Worm (Caenorhabditis elegans) whole organism, young adult: ENCODE measurements around the gene acs-14.

Experiments used
- B0019.2 ChIP-seq: fragments of 200-800 bp; sonication (Bioruptor generic); conservative IDR thresholded peaks from 2 replicates; pipeline ENCODE4 v1.3.6; 2022; ENCODE audit warnings: missing genetic modification reagents, missing genetic modification characterization, missing compliant biosample characterization
- B0261.1 ChIP-seq: sonication (generic microtip); optimal IDR thresholded peaks from 2 replicates; lab custom pipeline; 2016; ENCODE audit warnings: mild to moderate bottlenecking, missing genetic modification characterization, moderate library complexity, missing compliant biosample characterization
- B0336.3 ChIP-seq: fragments of 200-800 bp; sonication (Bioruptor generic); IDR thresholded peaks from 2 replicates; pipeline ENCODE4 v1.3.6; 2022; ENCODE audit warnings: missing genetic modification characterization, missing compliant biosample characterization
- C06A6.2 ChIP-seq: fragments of 200-800 bp; sonication (Bioruptor generic); conservative IDR thresholded peaks from 2 replicates; pipeline ENCODE4 v1.3.6; 2022; ENCODE audit warnings: missing genetic modification characterization, missing compliant biosample characterization
- C17E4.6 ChIP-seq: fragments of 200-800 bp; sonication (Bioruptor generic); IDR thresholded peaks from 2 replicates; pipeline ENCODE4 v1.3.6; 2022; ENCODE audit warnings: missing genetic modification reagents, missing genetic modification characterization, missing compliant biosample characterization
- F10E7.11 ChIP-seq: sonication (generic microtip); optimal IDR thresholded peaks from 2 replicates; lab custom pipeline; 2017; ENCODE audit warnings: mild to moderate bottlenecking, missing genetic modification characterization, moderate library complexity, missing compliant biosample characterization
- F22D6.2 ChIP-seq: sonication (generic microtip); optimal IDR thresholded peaks from 2 replicates; lab custom pipeline; 2016; ENCODE audit warnings: mild to moderate bottlenecking, missing genetic modification characterization, missing compliant biosample characterization
- F23B12.7 ChIP-seq: sonication (generic microtip); optimal IDR thresholded peaks from 2 replicates; lab custom pipeline; 2017; ENCODE audit warnings: missing genetic modification characterization, mild to moderate bottlenecking, missing compliant biosample characterization, antibody characterized with exemption, moderate library complexity; ENCODE audit not compliant: insufficient read depth
- F37B4.10 ChIP-seq: fragments of 200-800 bp; sonication (Bioruptor generic); IDR thresholded peaks from 2 replicates; pipeline ENCODE4 v1.3.6; 2022; ENCODE audit warnings: missing genetic modification characterization, missing compliant biosample characterization
- F52B5.7 ChIP-seq: sonication (generic microtip); optimal IDR thresholded peaks from 2 replicates; lab custom pipeline; 2016; ENCODE audit warnings: mild to moderate bottlenecking, missing genetic modification characterization, missing compliant biosample characterization
- F55B11.4 ChIP-seq: sonication (generic microtip); optimal IDR thresholded peaks from 2 replicates; lab custom pipeline; 2016; ENCODE audit warnings: missing compliant biosample characterization, missing genetic modification characterization, borderline replicate concordance; ENCODE audit not compliant: insufficient read depth
- K11D2.4 ChIP-seq: fragments of 200-800 bp; sonication (Bioruptor generic); IDR thresholded peaks from 2 replicates; pipeline ENCODE4 v1.3.6; 2022; ENCODE audit warnings: missing genetic modification reagents, missing genetic modification characterization, missing compliant biosample characterization
- K12H6.12 ChIP-seq: fragments of 200-800 bp; sonication (Bioruptor generic); optimal IDR thresholded peaks from 2 replicates; lab custom pipeline; 2018; ENCODE audit warnings: mild to moderate bottlenecking, missing genetic modification characterization, missing compliant biosample characterization
- Y53F4B.3 ChIP-seq: fragments of 200-800 bp; sonication (Bioruptor generic); IDR thresholded peaks from 2 replicates; pipeline ENCODE4 v1.3.6; 2022; ENCODE audit warnings: missing genetic modification reagents, missing genetic modification characterization, missing compliant biosample characterization
- Y67H2A.10 ChIP-seq: fragments of 200-800 bp; sonication (Bioruptor generic); conservative IDR thresholded peaks from 2 replicates; pipeline ENCODE4 v1.3.6; 2022; ENCODE audit warnings: missing genetic modification reagents, missing genetic modification characterization, missing compliant biosample characterization
- ZK185.1 ChIP-seq: sonication (generic microtip); optimal IDR thresholded peaks from 2 replicates; lab custom pipeline; 2016; ENCODE audit warnings: mild to moderate bottlenecking, missing genetic modification characterization, missing compliant biosample characterization; ENCODE audit not compliant: poor library complexity, severe bottlenecking
- akir-1 ChIP-seq: fragments of 200-800 bp; sonication (Bioruptor generic); optimal IDR thresholded peaks from 2 replicates; lab custom pipeline; 2018; ENCODE audit warnings: mild to moderate bottlenecking, missing genetic modification characterization, moderate library complexity, missing compliant biosample characterization
- athp-1 ChIP-seq: sonication (generic microtip); optimal IDR thresholded peaks from 2 replicates; lab custom pipeline; 2017; ENCODE audit warnings: mild to moderate bottlenecking, missing genetic modification characterization, missing compliant biosample characterization
- attf-3 ChIP-seq: fragments of 200-800 bp; sonication (Bioruptor generic); conservative IDR thresholded peaks from 2 replicates; pipeline ENCODE4 v1.3.6; 2022; ENCODE audit warnings: missing genetic modification reagents, missing genetic modification characterization, missing compliant biosample characterization
- attf-5 ChIP-seq: fragments of 200-800 bp; sonication (Bioruptor generic); optimal IDR thresholded peaks from 2 replicates; lab custom pipeline; 2018; ENCODE audit warnings: mild to moderate bottlenecking, missing genetic modification characterization, missing compliant biosample characterization
- attf-6 ChIP-seq: fragments of 200-800 bp; sonication (Bioruptor generic); IDR thresholded peaks from 2 replicates; pipeline ENCODE4 v1.3.6; 2022; ENCODE audit warnings: missing genetic modification reagents, missing genetic modification characterization, missing compliant biosample characterization
- bed-1 ChIP-seq: fragments of 200-800 bp; sonication (Bioruptor generic); IDR thresholded peaks from 2 replicates; pipeline ENCODE4 v1.3.6; 2022; ENCODE audit warnings: missing genetic modification reagents, missing genetic modification characterization, missing compliant biosample characterization
- ceh-100 ChIP-seq: fragments of 200-800 bp; sonication (Bioruptor generic); IDR thresholded peaks from 2 replicates; pipeline ENCODE4 v1.3.6; 2022; ENCODE audit warnings: missing genetic modification reagents, missing genetic modification characterization, missing compliant biosample characterization
- ceh-27 ChIP-seq: fragments of 200-800 bp; sonication (Bioruptor generic); optimal IDR thresholded peaks from 2 replicates; lab custom pipeline; 2018; ENCODE audit warnings: mild to moderate bottlenecking, missing genetic modification characterization, moderate library complexity, missing compliant biosample characterization
- ceh-40 ChIP-seq: fragments of 200-800 bp; sonication (Bioruptor generic); IDR thresholded peaks from 2 replicates; pipeline ENCODE4 v1.3.6; 2022; ENCODE audit warnings: missing genetic modification characterization, missing compliant biosample characterization
- ceh-91 ChIP-seq: fragments of 200-800 bp; sonication (Bioruptor generic); IDR thresholded peaks from 2 replicates; pipeline ENCODE4 v1.3.6; 2022; ENCODE audit warnings: missing genetic modification reagents, missing genetic modification characterization, missing compliant biosample characterization
- dox-1 ChIP-seq: fragments of 200-800 bp; sonication (Bioruptor generic); IDR thresholded peaks from 2 replicates; pipeline ENCODE4 v1.3.6; 2022; ENCODE audit warnings: missing genetic modification reagents, missing genetic modification characterization, missing compliant biosample characterization
- egl-44 ChIP-seq: fragments of 200-800 bp; sonication (Bioruptor generic); IDR thresholded peaks from 2 replicates; pipeline ENCODE4 v1.3.6; 2022; ENCODE audit warnings: missing genetic modification reagents, missing genetic modification characterization, missing compliant biosample characterization
- egrh-3 ChIP-seq: fragments of 200-800 bp; sonication (Bioruptor generic); IDR thresholded peaks from 2 replicates; pipeline ENCODE4 v1.3.6; 2022; ENCODE audit warnings: missing genetic modification reagents, missing genetic modification characterization, missing compliant biosample characterization
- ets-4 ChIP-seq: fragments of 200-800 bp; sonication (Bioruptor generic); optimal IDR thresholded peaks from 2 replicates; lab custom pipeline; 2018; ENCODE audit warnings: mild to moderate bottlenecking, missing genetic modification characterization, missing compliant biosample characterization
- fkh-3 ChIP-seq: sonication (generic microtip); optimal IDR thresholded peaks from 2 replicates; lab custom pipeline; 2016; ENCODE audit warnings: mild to moderate bottlenecking, missing genetic modification characterization, missing compliant biosample characterization
- hsf-1 ChIP-seq: fragments of 200-800 bp; sonication (Bioruptor generic); IDR thresholded peaks from 2 replicates; pipeline ENCODE4 v1.3.6; 2022; ENCODE audit warnings: missing genetic modification reagents, missing genetic modification characterization, missing compliant biosample characterization
- lin-26 ChIP-seq: fragments of 200-800 bp; sonication (Bioruptor generic); IDR thresholded peaks from 2 replicates; pipeline ENCODE4 v1.3.6; 2022; ENCODE audit warnings: missing genetic modification reagents, missing genetic modification characterization, missing compliant biosample characterization
- lin-54 ChIP-seq: fragments of 200-800 bp; sonication (Bioruptor generic); optimal IDR thresholded peaks from 2 replicates; lab custom pipeline; 2018; ENCODE audit warnings: mild to moderate bottlenecking, missing genetic modification characterization, missing compliant biosample characterization
- madf-6 ChIP-seq: fragments of 200-800 bp; sonication (Bioruptor generic); IDR thresholded peaks from 2 replicates; pipeline ENCODE4 v1.3.6; 2022; ENCODE audit warnings: missing genetic modification reagents, missing genetic modification characterization, missing compliant biosample characterization
- madf-8 ChIP-seq: fragments of 200-800 bp; sonication (Bioruptor generic); conservative IDR thresholded peaks from 2 replicates; pipeline ENCODE4 v1.3.6; 2022; ENCODE audit warnings: missing genetic modification reagents, missing genetic modification characterization, missing compliant biosample characterization
- mel-28 ChIP-seq: sonication (generic microtip); optimal IDR thresholded peaks from 2 replicates; lab custom pipeline; 2016; ENCODE audit warnings: borderline replicate concordance, mild to moderate bottlenecking, missing genetic modification characterization, missing compliant biosample characterization
- mes-4 ChIP-seq: sonication (generic microtip); optimal IDR thresholded peaks from 2 replicates; lab custom pipeline; 2016; ENCODE audit warnings: missing genotype, missing genetic modification characterization, missing compliant biosample characterization
- mxl-1 ChIP-seq: sonication (generic microtip); optimal IDR thresholded peaks from 2 replicates; lab custom pipeline; 2016; ENCODE audit warnings: missing genetic modification characterization, missing compliant biosample characterization
- pha-4 ChIP-seq: fragments of 150-350 bp; sonication (generic microtip); optimal IDR thresholded peaks from 2 replicates; lab custom pipeline; 2014; ENCODE audit warnings: missing biosample characterization, missing genetic modification reagents, missing genetic modification characterization
- rcor-1 ChIP-seq: fragments of 200-800 bp; sonication (Bioruptor generic); IDR thresholded peaks from 2 replicates; pipeline ENCODE4 v1.3.6; 2022; ENCODE audit warnings: missing genetic modification reagents, missing genetic modification characterization, missing compliant biosample characterization
- rpc-1 ChIP-seq, 2 experiments: fragments of 150-350 bp in 1 of 2; sonication (generic microtip) in 1 of 2; optimal IDR thresholded peaks; 2 replicates each; lab custom pipeline; 2014 to 2018; ENCODE audit warnings: missing biosample characterization in 1 of 2, missing genetic modification characterization in 1 of 2, missing genetic modification reagents in 1 of 2, missing genotype in 1 of 2
- tlf-1 ChIP-seq: fragments of 200-800 bp; sonication (Bioruptor generic); optimal IDR thresholded peaks from 2 replicates; lab custom pipeline; 2018; ENCODE audit warnings: mild to moderate bottlenecking, missing genetic modification characterization, missing compliant biosample characterization
- unc-130 ChIP-seq: sonication (generic microtip); optimal IDR thresholded peaks from 2 replicates; lab custom pipeline; 2016; ENCODE audit warnings: missing genetic modification reagents, missing genetic modification characterization, missing compliant biosample characterization
- zfh-2 ChIP-seq: fragments of 200-800 bp; sonication (Bioruptor generic); conservative IDR thresholded peaks from 2 replicates; pipeline ENCODE4 v1.3.6; 2022; ENCODE audit warnings: missing genetic modification reagents, missing genetic modification characterization, missing compliant biosample characterization
- ztf-18 ChIP-seq: sonication (generic microtip); optimal IDR thresholded peaks from 2 replicates; lab custom pipeline; 2016; ENCODE audit warnings: missing genotype, mild to moderate bottlenecking, missing genetic modification characterization, missing compliant biosample characterization
- ztf-28 ChIP-seq: fragments of 200-800 bp; sonication (Bioruptor generic); IDR thresholded peaks from 2 replicates; pipeline ENCODE4 v1.3.6; 2022; ENCODE audit warnings: missing genetic modification reagents, missing genetic modification characterization, missing compliant biosample characterization

Gene acs-14

DNA sequence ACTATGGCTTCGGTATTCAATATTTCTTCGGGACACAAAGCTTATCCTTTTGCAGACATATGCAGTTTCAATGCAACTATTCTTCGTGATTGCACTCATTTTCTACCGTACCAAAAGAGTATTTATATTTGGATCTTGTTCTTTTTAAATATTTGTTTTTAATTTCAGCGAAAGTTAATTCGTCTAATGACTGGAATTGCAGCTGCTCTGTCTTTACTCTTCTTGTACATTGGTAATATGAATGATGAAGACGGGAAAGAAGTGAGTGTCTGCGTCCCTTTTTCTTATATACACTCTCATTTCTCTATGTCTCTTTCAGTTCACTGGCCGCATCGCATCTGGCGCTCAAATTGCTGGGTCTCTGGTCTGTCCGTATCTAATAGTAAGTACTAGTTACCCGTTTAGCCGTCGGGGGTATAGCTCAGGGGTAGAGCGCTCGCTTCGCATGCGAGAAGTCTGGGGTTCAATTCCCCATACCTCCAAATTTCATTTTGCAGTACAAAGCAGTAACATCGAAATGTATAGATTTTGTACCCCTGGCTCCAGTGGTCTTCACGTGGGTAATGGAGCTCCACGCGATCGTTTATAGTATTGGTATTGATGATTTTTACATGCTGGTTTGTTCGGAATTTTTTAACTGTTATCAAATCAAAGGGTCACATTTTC is 4.6 kb upstream of the acs-14 start:
- TF ChIP-seq lin-54 (GFP tag; lab: Kevin White, UChicago) (no peak), tlf-1 (GFP tag; lab: Kevin White, UChicago) (no peak), hsf-1 (peak; percentile 61; the same call in 1 of the 2 replicates), mes-4 (tag; lab: Kevin White, UChicago) (peak; percentile 47), mxl-1 (tag; lab: Kevin White, UChicago) (peak; percentile 30), ztf-28 (GFP tag; lab: Robert Waterston, UW) (no peak), rpc-1 (optimal IDR thresholded peaks at IDR 0.05; lab: Kevin White, UChicago) (peak; percentile 81), rpc-1 (tag; optimal IDR thresholded peaks at IDR 0.05; lab: Kevin White, UChicago) (peak; percentile 74), K11D2.4 (0 out of 2 replicates have a peak, but pooled peaks have one; percentile 49), ceh-91 (GFP tag; lab: Robert Waterston, UW) (no peak), ceh-27 (peak; percentile 65), mel-28 (tag; lab: Kevin White, UChicago) (no peak), F52B5.7 (tag; lab: Kevin White, UChicago) (peak; percentile 43), C17E4.6 (GFP tag; lab: Robert Waterston, UW) (no peak), F37B4.10 (GFP tag; lab: Robert Waterston, UW) (no peak), Y67H2A.10 (no peak), attf-6 (GFP tag; lab: Robert Waterston, UW) (no peak), K12H6.12 (peak; percentile 45), bed-1 (peak; percentile 64; the same call in 1 of the 2 replicates), dox-1 (GFP tag; lab: Robert Waterston, UW) (peak; percentile 80), B0019.2 (no peak), ets-4 (GFP tag; lab: Kevin White, UChicago) (peak; percentile 35), egl-44 (GFP tag; lab: Robert Waterston, UW) (peak; percentile 90), C06A6.2 (peak; percentile 43; the same call in 1 of the 2 replicates), B0261.1 (tag; lab: Kevin White, UChicago) (peak; percentile 95), rcor-1 (peak; percentile 78), ceh-100 (peak; percentile 16; the same call in 1 of the 2 replicates), ZK185.1 (peak; percentile 81), ceh-40 (GFP tag; lab: Robert Waterston, UW) (0 out of 2 replicates have a peak, but pooled peaks have one; percentile 70), F22D6.2 (tag; lab: Kevin White, UChicago) (peak; percentile 30), attf-5 (GFP tag; lab: Kevin White, UChicago) (peak; percentile 24), F55B11.4 (no peak), egrh-3 (GFP tag; lab: Robert Waterston, UW) (no peak), ztf-18 (tag; lab: Kevin White, UChicago) (peak; percentile 78), lin-26 (GFP tag; lab: Robert Waterston, UW) (peak; percentile 87), madf-8 (GFP tag; lab: Robert Waterston, UW) (no peak), fkh-3 (peak; percentile 66), F10E7.11 (tag; lab: Kevin White, UChicago) (no peak), athp-1 (tag; lab: Kevin White, UChicago) (peak; percentile 27), attf-3 (GFP tag; lab: Robert Waterston, UW) (no peak), akir-1 (no peak), unc-130 (GFP tag; lab: Kevin White, UChicago) (no peak), pha-4 (tag; lab: Kevin White, UChicago) (no peak), B0336.3 (GFP tag; lab: Robert Waterston, UW) (no peak; the same call in none of the 2 replicates), Y53F4B.3 (no peak), madf-6 (GFP tag; lab: Robert Waterston, UW) (peak; percentile 67), zfh-2 (GFP tag; lab: Robert Waterston, UW) (no peak), F23B12.7 (tag; lab: Kevin White, UChicago) (no peak)
